Fruit fly (Drosophila melanogaster) whole organism, larva: Measurements from ENCODE around the gene Or10a.

Experiments used
- noc ChIP-seq: fragments of 200-800 bp; sonication (Bioruptor generic); optimal IDR thresholded peaks from 3 replicates; lab custom pipeline; 2019; ENCODE audit warnings: missing biosample characterization, mild to moderate bottlenecking, missing genetic modification characterization, moderate library complexity

Or10a gene

dm6 chrX:11417322-11417721, at the start of gene Or10a, which contains the start of gene Gr10a:
Gene Or10a (minus strand): TSS chrX:11417422.
Gene Gr10a (minus strand): TSS chrX:11417422.
- no peak for TF ChIP-seq noc (tag; lab: Kevin White, UChicago)

dm6 chrX:11466757-11467156, 49.5 kb upstream of the Or10a start:
- TF ChIP-seq noc (tag; lab: Kevin White, UChicago) = no peak

dm6 chrX:11464047-11464446, 46.8 kb upstream of the Or10a start:
- TF ChIP-seq noc (tag; lab: Kevin White, UChicago) = no peak

dm6 chrX:11458912-11459836, 42.0 kb upstream of the Or10a start, which contains the start of gene CG43155:
Gene CG43155 (plus strand): TSS chrX:11459786.
- TF ChIP-seq noc (tag; lab: Kevin White, UChicago) = no peak

dm6 chrX:11457149-11457548, 39.9 kb upstream of the Or10a start:
- TF ChIP-seq noc (tag; lab: Kevin White, UChicago) = no peak

dm6 chrX:11454189-11454882, 37.1 kb upstream of the Or10a start, which contains the start of the genes Evi5 and HP5:
Gene Evi5 (minus strand): TSS chrX:11454386.
Gene HP5 (plus strand): TSS chrX:11454786.
- TF ChIP-seq noc (tag; lab: Kevin White, UChicago) = no peak

- TF ChIP-seq noc (tag; lab: Kevin White, UChicago) = no peak
Observed at dm6 chrX:11453638-11454037, 36.4 kb upstream of the Or10a start.

- TF ChIP-seq noc (tag; lab: Kevin White, UChicago) = no peak
Observed at dm6 chrX:11452846-11453391, 35.7 kb upstream of the Or10a start.

dm6 chrX:11451630-11452029, 34.4 kb upstream of the Or10a start:
- peak; percentile 25 for TF ChIP-seq noc (tag; lab: Kevin White, UChicago)

- TF ChIP-seq noc (tag; lab: Kevin White, UChicago) = peak; percentile 67
Observed at dm6 chrX:11451027-11451572, 33.9 kb upstream of the Or10a start.

dm6 chrX:11450406-11450805, 33.2 kb upstream of the Or10a start:
- TF ChIP-seq noc (tag; lab: Kevin White, UChicago) = no peak

- peak; percentile 82 for TF ChIP-seq noc (tag; lab: Kevin White, UChicago)
Observed at dm6 chrX:11449476-11450119, 32.4 kb upstream of the Or10a start.

- no peak for TF ChIP-seq noc (tag; lab: Kevin White, UChicago)
Observed at dm6 chrX:11448637-11449036, 31.4 kb upstream of the Or10a start.

- peak; percentile 96 for TF ChIP-seq noc (tag; lab: Kevin White, UChicago)
Observed at dm6 chrX:11446792-11447405, 29.7 kb upstream of the Or10a start.
